Worm (Caenorhabditis elegans) whole organism, dauer: ENCODE measurements around the gene F52G3.5.

ENCODE experiments used
- unc-62 ChIP-seq: sonication (generic microtip); optimal IDR thresholded peaks from 2 replicates; lab custom pipeline; 2017; ENCODE audit warnings: missing biosample characterization, missing genetic modification reagents, missing genetic modification characterization

Gene F52G3.5

DNA sequence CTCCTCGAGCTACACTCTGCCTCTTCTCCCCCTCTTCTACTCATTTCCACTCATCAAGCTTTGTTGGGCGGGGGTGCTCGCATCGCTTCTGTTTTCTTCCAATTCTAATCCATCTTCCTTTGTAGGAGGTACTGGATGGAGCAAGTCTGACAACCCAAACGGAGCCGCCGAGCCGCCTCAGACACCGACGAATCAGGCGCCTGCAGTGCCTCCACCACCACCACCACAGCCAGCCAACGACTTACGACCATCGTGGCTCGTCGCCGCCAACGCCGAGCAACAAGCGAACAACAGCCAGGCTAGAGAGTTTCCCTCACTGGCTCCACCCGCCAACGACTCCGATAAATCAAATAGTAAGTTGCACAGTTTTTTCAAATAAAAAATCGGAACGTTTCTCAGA is 10.1 kb downstream of the F52G3.5 start:
- TF ChIP-seq unc-62, result no peak

ce11 chrX:16963519-16963971 is 12.4 kb downstream of the F52G3.5 start, which contains the start of the genes F52G3.1 and F52G3.7:
TSS of gene F52G3.1 (plus strand) at chrX:16963871.
TSS of gene F52G3.7 (plus strand) at chrX:16963921.
- no peak for TF ChIP-seq unc-62

ce11 chrX:16962640-16963039 is 13.3 kb downstream of the F52G3.5 start:
- no peak for TF ChIP-seq unc-62

DNA sequence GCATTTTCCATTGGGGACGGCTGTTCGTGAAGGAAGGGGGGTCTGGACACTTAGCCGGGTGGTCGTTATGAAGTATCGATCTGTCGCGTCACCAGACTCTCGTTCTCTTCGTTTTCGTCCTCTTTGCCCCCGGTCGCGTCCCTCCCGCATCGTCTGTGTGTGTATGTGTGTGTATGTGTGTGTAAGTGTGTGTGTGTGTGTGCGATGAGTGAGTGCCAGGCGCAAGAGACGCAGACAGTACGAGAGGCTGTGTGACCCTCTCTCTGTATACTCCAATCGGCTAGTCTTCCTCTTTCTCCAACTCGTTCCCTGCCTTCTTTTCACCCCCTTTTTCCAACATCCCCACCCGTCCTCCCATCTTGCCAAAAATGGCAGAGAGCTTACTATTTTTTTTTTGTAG is 14.6 kb downstream of the F52G3.5 start:
- no peak for TF ChIP-seq unc-62

ce11 chrX:16960346-16960745 is 15.6 kb downstream of the F52G3.5 start:
- no peak for TF ChIP-seq unc-62

DNA sequence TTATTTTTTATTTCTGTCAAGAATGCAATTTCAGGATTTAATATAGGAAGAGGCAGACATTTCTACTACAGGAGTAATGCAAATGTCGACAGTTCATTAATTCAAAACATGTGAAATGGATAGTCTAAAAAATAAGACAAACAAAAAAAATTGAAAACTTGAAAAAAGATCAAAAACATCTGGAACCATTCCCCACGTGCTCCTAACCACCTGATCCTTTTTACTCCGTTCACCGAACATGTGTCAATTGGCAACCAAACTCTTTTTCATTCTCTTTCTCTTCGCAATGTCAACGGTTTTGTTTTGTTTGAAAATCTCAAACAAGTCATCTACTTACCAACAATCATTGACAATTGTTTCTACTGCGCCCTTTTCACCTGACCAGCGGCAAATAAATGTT is 17.9 kb downstream of the F52G3.5 start:
- no peak for TF ChIP-seq unc-62

DNA sequence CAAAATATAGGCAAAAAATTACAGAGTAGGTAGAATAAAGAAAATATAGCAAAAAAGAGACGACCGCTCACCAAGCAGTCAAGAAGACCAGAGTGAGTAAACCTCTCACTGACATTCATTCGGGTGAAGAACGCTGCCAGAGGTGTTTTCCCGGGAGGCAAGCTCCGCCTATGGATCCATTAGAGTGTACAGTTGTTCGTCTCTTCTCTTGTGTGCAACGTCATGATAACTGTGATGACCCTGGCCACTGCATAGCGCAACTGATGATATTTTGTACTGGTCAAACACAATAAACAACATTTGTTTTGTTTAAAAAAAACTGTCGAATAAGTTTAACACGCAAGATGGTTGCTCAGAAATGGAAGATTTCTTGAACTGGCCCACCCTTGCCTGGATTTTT is 23.1 kb downstream of the F52G3.5 start, which contains the start of gene F52G3.8:
TSS of gene F52G3.8 (minus strand) at position 101 of the 400 bp plus-strand sequence.
- TF ChIP-seq unc-62, result no peak

DNA sequence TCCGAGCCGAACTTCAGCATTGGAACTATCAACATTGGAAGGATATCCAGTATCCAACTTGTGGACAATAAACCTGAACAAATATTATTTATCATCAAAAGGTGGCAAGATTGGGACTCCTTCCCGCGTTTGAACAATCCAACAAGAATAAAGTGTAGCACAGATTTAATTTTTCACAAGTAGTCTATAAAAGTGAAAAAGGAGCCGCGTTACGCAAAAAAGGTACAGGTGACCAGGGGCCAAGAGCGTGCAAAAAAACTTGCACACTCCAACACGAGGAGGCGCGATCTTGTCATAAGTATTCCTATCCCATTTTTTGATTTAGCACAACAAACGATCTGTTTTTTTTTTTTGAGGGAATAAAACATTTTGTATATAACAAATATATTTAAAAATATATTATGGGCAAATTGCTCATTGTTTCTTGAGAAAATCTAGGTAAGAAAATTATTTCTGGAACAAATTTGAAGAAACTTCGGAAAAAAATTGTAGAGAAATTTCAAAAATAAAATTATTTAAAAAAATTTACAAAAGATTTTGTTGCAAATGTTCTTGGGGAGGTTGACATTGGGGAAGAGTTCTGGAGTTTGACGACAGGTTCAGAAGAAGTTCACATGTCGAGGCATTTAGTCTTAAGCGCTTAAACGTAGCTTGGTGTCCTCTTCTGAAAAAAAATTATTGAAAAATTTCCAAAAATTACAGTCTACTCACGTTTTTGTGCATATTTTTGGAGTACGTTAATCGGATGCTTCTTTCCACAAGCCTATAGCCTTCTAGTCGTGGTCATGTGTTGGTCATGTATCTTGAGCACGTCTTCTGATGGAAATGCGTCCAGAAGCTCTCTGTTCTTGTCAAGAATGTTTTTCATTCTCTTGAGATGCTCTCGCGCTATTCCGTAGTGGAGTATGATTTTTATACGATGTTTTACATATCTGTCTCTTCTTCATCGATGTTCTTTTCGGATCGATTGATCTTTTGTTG is 31.7 kb downstream of the F52G3.5 start:
- no peak for TF ChIP-seq unc-62

ce11 chrX:16942316-16942715 is 33.6 kb downstream of the F52G3.5 start:
- TF ChIP-seq unc-62, result no peak

ce11 chrX:16931255-16932023 is 44.5 kb downstream of the F52G3.5 start:
- TF ChIP-seq unc-62, result no peak

DNA sequence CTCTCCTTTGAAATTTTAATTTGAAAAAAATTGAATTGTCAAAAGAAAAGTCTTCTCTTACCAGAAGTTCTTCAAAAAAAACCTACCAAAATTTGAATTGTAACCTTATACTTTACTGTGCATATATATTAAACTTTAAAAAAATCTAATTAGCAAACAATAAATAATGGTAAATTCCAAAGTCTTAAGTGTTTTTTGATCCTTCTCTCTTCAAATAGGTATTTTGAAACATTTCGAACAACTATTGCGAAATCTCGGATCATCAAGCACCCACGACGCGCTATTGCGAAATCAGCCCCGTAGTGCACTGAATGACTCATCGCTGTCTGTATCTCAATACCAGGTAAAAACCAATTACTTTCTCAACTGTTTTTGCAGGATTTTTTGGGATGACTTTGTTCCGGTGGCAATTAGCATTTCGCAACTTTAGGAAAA is 45.3 kb downstream of the F52G3.5 start:
- no peak for TF ChIP-seq unc-62

- no peak for TF ChIP-seq unc-62
These were observed 45.7 kb downstream of the F52G3.5 start for ce11 chrX:16930333-16930621.

ce11 chrX:16929560-16930332 is 46.2 kb downstream of the F52G3.5 start:
- TF ChIP-seq unc-62, result peak; percentile 60

DNA sequence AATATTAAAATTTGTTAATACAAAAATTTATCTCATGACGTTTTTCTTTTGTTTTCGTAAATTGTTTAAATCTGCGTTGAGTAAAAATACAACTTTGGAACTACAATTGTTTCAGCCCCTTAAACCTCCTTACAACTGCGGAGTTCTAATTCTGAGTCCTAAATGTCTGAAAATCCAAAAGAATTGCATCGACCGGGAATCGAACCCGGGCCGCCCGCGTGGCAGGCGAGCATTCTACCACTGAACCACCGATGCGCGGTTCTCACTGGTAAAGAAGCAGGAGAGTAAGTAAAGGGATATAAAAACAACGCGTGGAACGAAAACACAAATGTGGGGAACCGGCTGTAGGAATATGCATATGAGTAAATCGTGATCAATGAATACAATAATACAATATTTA is 47.9 kb downstream of the F52G3.5 start:
- no peak for TF ChIP-seq unc-62

DNA sequence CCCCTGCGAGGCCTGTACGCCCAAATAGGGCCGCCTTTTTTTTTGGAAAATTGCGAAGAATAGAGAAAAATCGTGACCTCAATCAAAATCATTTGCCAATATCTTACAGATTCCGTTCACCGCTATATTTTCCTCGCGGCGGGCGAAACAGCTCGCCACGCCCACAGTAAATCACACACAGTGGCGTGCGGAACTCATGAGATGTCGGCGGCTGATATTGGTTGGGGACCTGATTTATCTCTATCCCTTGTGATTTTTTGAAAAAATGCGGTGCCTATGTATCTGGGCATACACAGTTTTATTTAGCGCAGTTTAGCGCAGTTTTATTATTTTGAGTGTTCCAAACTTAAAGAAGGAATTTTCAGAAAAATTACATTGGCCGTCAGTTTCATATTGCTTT is 50.6 kb downstream of the F52G3.5 start:
- TF ChIP-seq unc-62, result no peak

- TF ChIP-seq unc-62, result no peak
These were observed 52.3 kb downstream of the F52G3.5 start, which contains the start of gene C30E1.4 for ce11 chrX:16923636-16924035. TSS of gene C30E1.4 (plus strand) at chrX:16923936.
